Worm (Caenorhabditis elegans): ENCODE measurements around the gene Y75B12B.11.

DNA sequence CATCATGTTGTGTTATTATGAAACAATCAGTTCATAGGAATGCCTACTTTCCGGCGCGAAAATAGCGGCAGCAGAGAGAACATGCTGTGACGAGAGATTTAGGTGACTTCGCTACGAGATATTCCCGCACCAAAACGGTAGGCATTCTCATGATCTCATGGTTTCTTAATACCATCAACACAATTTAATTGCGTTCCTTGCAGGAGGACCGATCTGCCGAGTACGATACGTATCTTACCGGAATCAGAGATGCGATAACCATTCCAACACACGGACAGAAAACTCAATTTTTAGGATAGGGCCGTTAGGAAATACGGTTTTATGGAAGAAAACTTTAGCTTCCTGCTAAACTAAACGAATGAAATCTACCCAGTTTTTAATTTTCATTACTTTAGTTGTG is 42.3 kb upstream of the Y75B12B.11 start, which contains the start of gene T09F5.1:
- TF ChIP-seq cnd-1 (tag; optimal IDR thresholded peaks at IDR 0.05) = no peak
- no peak for TF ChIP-seq lin-13 (tag; optimal IDR thresholded peaks at IDR 0.05)
- TF ChIP-seq pha-4 (tag; optimal IDR thresholded peaks at IDR 0.05) = no peak
- TF ChIP-seq lsy-2 (tag; optimal IDR thresholded peaks at IDR 0.05) = no peak
- TF ChIP-seq unc-62 (GFP tag; optimal IDR thresholded peaks at IDR 0.05) = no peak
